Worm (Caenorhabditis elegans) whole organism, L1 larva: ENCODE data around the gene R13A5.7.

Experiments used
- F16B12.6 ChIP-seq: fragments of 150-350 bp; optimal IDR thresholded peaks from 2 replicates; lab custom pipeline; 2014; ENCODE audit warnings: missing biosample characterization, missing genetic modification characterization
- aha-1 ChIP-seq: fragments of 150-350 bp; optimal IDR thresholded peaks from 2 replicates; lab custom pipeline; 2014; ENCODE audit warnings: missing biosample characterization, missing genetic modification characterization
- aly-2 ChIP-seq: fragments of 150-350 bp; optimal IDR thresholded peaks from 2 replicates; lab custom pipeline; 2014; ENCODE audit warnings: missing biosample characterization, missing genetic modification characterization
- blmp-1 ChIP-seq: fragments of 150-350 bp; optimal IDR thresholded peaks from 2 replicates; lab custom pipeline; 2014; ENCODE audit warnings: missing biosample characterization, missing genetic modification characterization
- ceh-63 ChIP-seq: fragments of 200-800 bp; sonication (Bioruptor generic); optimal IDR thresholded peaks from 2 replicates; lab custom pipeline; 2018; ENCODE audit warnings: mild to moderate bottlenecking, missing genetic modification characterization, missing compliant biosample characterization
- ceh-8 ChIP-seq: fragments of 200-800 bp; sonication (Bioruptor generic); optimal IDR thresholded peaks from 2 replicates; lab custom pipeline; 2018; ENCODE audit warnings: mild to moderate bottlenecking, missing genetic modification characterization, moderate library complexity, missing compliant biosample characterization
- efl-1 ChIP-seq, 4 experiments: fragments of 150-350 bp; optimal IDR thresholded peaks in 3 of 4; peaks in 1 of 4; 1 replicate in 1 of 4; 2 replicates in 3 of 4; lab custom pipeline; 2014; ENCODE audit warnings: missing biosample characterization in 2 of 4, missing genetic modification characterization in 2 of 4, missing genetic modification reagents in 2 of 4
- fkh-10 ChIP-seq: sonication (generic microtip); optimal IDR thresholded peaks from 2 replicates; lab custom pipeline; 2017; ENCODE audit warnings: missing biosample characterization, missing genetic modification reagents, missing genetic modification characterization
- fos-1 ChIP-seq: fragments of 150-350 bp; optimal IDR thresholded peaks from 2 replicates; lab custom pipeline; 2014; ENCODE audit warnings: missing biosample characterization, missing genetic modification characterization
- hlh-4 ChIP-seq: sonication (generic microtip); optimal IDR thresholded peaks from 2 replicates; lab custom pipeline; 2016; ENCODE audit warnings: mild to moderate bottlenecking, missing genetic modification characterization, missing compliant biosample characterization
- irx-1 ChIP-seq: sonication (generic microtip); optimal IDR thresholded peaks from 2 replicates; lab custom pipeline; 2016; ENCODE audit warnings: missing genetic modification characterization, missing compliant biosample characterization
- isw-1 ChIP-seq: fragments of 200-800 bp; sonication (Bioruptor generic); IDR thresholded peaks from 2 replicates; pipeline ENCODE4 v1.3.6; 2022; ENCODE audit warnings: missing genetic modification characterization, missing compliant biosample characterization
- lin-13 ChIP-seq: fragments of 150-350 bp; optimal IDR thresholded peaks from 2 replicates; lab custom pipeline; 2014; ENCODE audit warnings: missing biosample characterization, missing genetic modification reagents, missing genetic modification characterization
- lin-14 ChIP-seq: fragments of 200-800 bp; sonication (Bioruptor generic); optimal IDR thresholded peaks from 2 replicates; lab custom pipeline; 2018; ENCODE audit warnings: mild to moderate bottlenecking, missing genetic modification characterization, moderate library complexity, missing compliant biosample characterization
- lin-39 ChIP-seq: fragments of 150-350 bp; optimal IDR thresholded peaks from 2 replicates; lab custom pipeline; 2014; ENCODE audit warnings: missing biosample characterization, missing genetic modification reagents, missing genetic modification characterization
- lsy-2 ChIP-seq, 2 experiments: fragments of 150-350 bp; optimal IDR thresholded peaks; 2 replicates each; lab custom pipeline; 2014; ENCODE audit warnings: missing biosample characterization in 2 of 2, missing genetic modification characterization in 2 of 2
- nhr-11 ChIP-seq: fragments of 150-350 bp; optimal IDR thresholded peaks from 2 replicates; lab custom pipeline; 2014; ENCODE audit warnings: missing biosample characterization, missing genetic modification characterization
- nhr-12 ChIP-seq: sonication (generic microtip); optimal IDR thresholded peaks from 2 replicates; lab custom pipeline; 2017; ENCODE audit warnings: missing biosample characterization, missing genetic modification characterization
- nhr-19 ChIP-seq: fragments of 200-800 bp; sonication (Bioruptor generic); conservative IDR thresholded peaks from 2 replicates; pipeline ENCODE4 v1.3.6; 2022; ENCODE audit warnings: missing genetic modification characterization, missing compliant biosample characterization
- nhr-20 ChIP-seq: sonication (generic microtip); optimal IDR thresholded peaks from 2 replicates; lab custom pipeline; 2016; ENCODE audit warnings: mild to moderate bottlenecking, missing genetic modification characterization, missing compliant biosample characterization
- nhr-28 ChIP-seq: fragments of 150-350 bp; optimal IDR thresholded peaks from 2 replicates; lab custom pipeline; 2014; ENCODE audit warnings: missing biosample characterization, missing genetic modification characterization
- nhr-76 ChIP-seq: sonication (generic microtip); optimal IDR thresholded peaks from 2 replicates; lab custom pipeline; 2017; ENCODE audit warnings: missing biosample characterization, missing genetic modification characterization
- nhr-77 ChIP-seq: fragments of 150-350 bp; optimal IDR thresholded peaks from 2 replicates; lab custom pipeline; 2014; ENCODE audit warnings: missing biosample characterization, missing genetic modification characterization
- nhr-85 ChIP-seq: sonication (generic microtip); peaks from one replicate; lab custom pipeline; 2016; ENCODE audit warnings: missing genetic modification characterization, inconsistent platforms, missing compliant biosample characterization
- nhr-90 ChIP-seq: sonication (generic microtip); optimal IDR thresholded peaks from 2 replicates; lab custom pipeline; 2016; ENCODE audit warnings: mild to moderate bottlenecking, missing genetic modification characterization, missing compliant biosample characterization; ENCODE audit not compliant: poor library complexity
- pax-3 ChIP-seq: fragments of 200-800 bp; sonication (Bioruptor generic); optimal IDR thresholded peaks from 2 replicates; lab custom pipeline; 2018; ENCODE audit warnings: mild to moderate bottlenecking, missing genetic modification characterization, moderate library complexity, missing compliant biosample characterization
- pqm-1 ChIP-seq: sonication (generic microtip); optimal IDR thresholded peaks from 3 replicates; lab custom pipeline; 2017; ENCODE audit warnings: missing biosample characterization, missing genetic modification characterization
- rnt-1 ChIP-seq: sonication (generic microtip); optimal IDR thresholded peaks from 2 replicates; lab custom pipeline; 2016; ENCODE audit warnings: mild to moderate bottlenecking, missing genetic modification characterization, moderate library complexity, missing compliant biosample characterization
- skn-1 ChIP-seq: fragments of 150-350 bp; optimal IDR thresholded peaks from 2 replicates; lab custom pipeline; 2014; ENCODE audit warnings: missing biosample characterization, missing genetic modification characterization
- snpc-4 ChIP-seq: fragments of 150-350 bp; optimal IDR thresholded peaks from 2 replicates; lab custom pipeline; 2014; ENCODE audit warnings: missing biosample characterization, missing genetic modification characterization
- sup-37 ChIP-seq: fragments of 200-800 bp; sonication (Bioruptor generic); optimal IDR thresholded peaks from 2 replicates; lab custom pipeline; 2018; ENCODE audit warnings: mild to moderate bottlenecking, missing genetic modification characterization, missing compliant biosample characterization
- tbx-2 ChIP-seq: sonication (generic microtip); optimal IDR thresholded peaks from 2 replicates; lab custom pipeline; 2016; ENCODE audit warnings: missing genetic modification characterization, missing compliant biosample characterization
- unc-130 ChIP-seq: fragments of 150-350 bp; optimal IDR thresholded peaks from 2 replicates; lab custom pipeline; 2017; ENCODE audit warnings: missing biosample characterization, missing genetic modification characterization, inconsistent platforms
- unc-86 ChIP-seq: sonication (generic microtip); optimal IDR thresholded peaks from 2 replicates; lab custom pipeline; 2016; ENCODE audit warnings: missing genetic modification characterization, missing compliant biosample characterization
- zip-4 ChIP-seq: fragments of 200-800 bp; sonication (Bioruptor generic); optimal IDR thresholded peaks from 2 replicates; lab custom pipeline; 2018; ENCODE audit warnings: mild to moderate bottlenecking, missing genetic modification characterization, moderate library complexity, missing compliant biosample characterization
- ztf-11 ChIP-seq, 2 experiments: sonication (generic microtip); optimal IDR thresholded peaks; 2 replicates each; lab custom pipeline; 2016 to 2017; ENCODE audit warnings: missing genetic modification characterization in 2 of 2, missing biosample characterization in 1 of 2, missing compliant biosample characterization in 1 of 2
- ztf-4 ChIP-seq: fragments of 150-350 bp; optimal IDR thresholded peaks from 2 replicates; lab custom pipeline; 2014; ENCODE audit warnings: missing biosample characterization, missing genetic modification characterization

The R13A5.7 gene

ce11 chrIII:7530830-7531229 lies 39.1 kb downstream of the R13A5.7 start:
- peak; percentile 20 for TF ChIP-seq blmp-1 (tag; lab: Kevin White, UChicago)
- TF ChIP-seq nhr-77 (tag; lab: Kevin White, UChicago), result no peak
- no peak for TF ChIP-seq nhr-28 (tag; lab: Kevin White, UChicago)
- no peak for TF ChIP-seq skn-1
- TF ChIP-seq snpc-4, result no peak
- no peak for TF ChIP-seq irx-1
- no peak for TF ChIP-seq pqm-1
- TF ChIP-seq ztf-11 (tag; optimal IDR thresholded peaks at IDR 0.05; lab: Kevin White, UChicago), result no peak
- no peak for TF ChIP-seq pax-3 (tag; lab: Kevin White, UChicago)
- no peak for TF ChIP-seq aha-1 (tag; lab: Kevin White, UChicago)
- TF ChIP-seq fos-1 (tag; lab: Kevin White, UChicago), result no peak
- no peak for TF ChIP-seq fkh-10 (GFP tag; lab: Kevin White, UChicago)
- no peak for TF ChIP-seq unc-130 (tag; lab: Kevin White, UChicago)
- TF ChIP-seq hlh-4 (tag; lab: Kevin White, UChicago), result no peak
- no peak for TF ChIP-seq nhr-20 (tag; lab: Kevin White, UChicago)
- TF ChIP-seq lin-13 (GFP tag; lab: Kevin White, UChicago), result no peak
- TF ChIP-seq nhr-19 (GFP tag; lab: Robert Waterston, UW), result no peak
- no peak for TF ChIP-seq nhr-11 (tag; lab: Kevin White, UChicago)
- no peak for TF ChIP-seq nhr-90 (tag; lab: Kevin White, UChicago)
- TF ChIP-seq zip-4 (GFP tag; lab: Kevin White, UChicago), result no peak
- no peak for TF ChIP-seq ceh-8
- TF ChIP-seq F16B12.6 (tag; lab: Kevin White, UChicago), result no peak
- TF ChIP-seq rnt-1, result peak; percentile 10
- peak; percentile 43 for TF ChIP-seq tbx-2 (tag; lab: Kevin White, UChicago)
- no peak for TF ChIP-seq nhr-12 (tag; lab: Kevin White, UChicago)
- TF ChIP-seq lin-14 (GFP tag; lab: Kevin White, UChicago), result peak; percentile 1
- no peak for TF ChIP-seq ztf-4
- no peak for TF ChIP-seq aly-2 (tag; lab: Kevin White, UChicago)
- no peak for TF ChIP-seq sup-37 (GFP tag; lab: Kevin White, UChicago)
- TF ChIP-seq lin-39, result no peak
- TF ChIP-seq efl-1 (optimal IDR thresholded peaks at IDR 0.05; lab: Kevin White, UChicago), result no peak
- TF ChIP-seq efl-1 (GFP tag; optimal IDR thresholded peaks at IDR 0.05 in 1 of 2; lab: Kevin White, UChicago), result no peak
- TF ChIP-seq ceh-63, result no peak

- TF ChIP-seq blmp-1 (tag; lab: Kevin White, UChicago) (no peak), lin-14 (GFP tag; lab: Kevin White, UChicago) (peak; percentile 15), irx-1 (no peak)
Observed at ce11 chrIII:7530108-7530507, 39.8 kb downstream of the R13A5.7 start.

- TF ChIP-seq lin-39, result no peak
- peak; percentile 33 for TF ChIP-seq nhr-85 (tag; lab: Kevin White, UChicago)
- no peak for TF ChIP-seq nhr-19 (GFP tag; lab: Robert Waterston, UW)
- no peak for TF ChIP-seq nhr-90 (tag; lab: Kevin White, UChicago)
- TF ChIP-seq blmp-1 (tag; lab: Kevin White, UChicago), result peak; percentile 10
- TF ChIP-seq nhr-11 (tag; lab: Kevin White, UChicago), result no peak
- TF ChIP-seq rnt-1, result peak; percentile 15
- peak in 1 of 2 experiments; percentile 61 for TF ChIP-seq lsy-2 (tag; optimal IDR thresholded peaks at IDR 0.05; lab: Kevin White, UChicago)
- no peak for TF ChIP-seq isw-1
- TF ChIP-seq nhr-76 (tag; lab: Kevin White, UChicago), result no peak
- no peak for TF ChIP-seq nhr-28 (tag; lab: Kevin White, UChicago)
- no peak for TF ChIP-seq unc-130 (tag; lab: Kevin White, UChicago)
- no peak for TF ChIP-seq unc-86
- TF ChIP-seq, all 84 proteins: peak for 4
Observed at ce11 chrIII:7526974-7527466, 42.9 kb downstream of the R13A5.7 start.
